Fruit fly (Drosophila melanogaster) whole organism, pupa: ENCODE measurements around the gene CG14232.

Source experiments
- CG10348 ChIP-seq: fragments of 200-800 bp; sonication (Bioruptor generic); IDR thresholded peaks from 2 replicates; pipeline ENCODE4 v1.3.6; 2022; ENCODE audit warnings: missing biosample characterization, missing genetic modification characterization
- CG12605 ChIP-seq: fragments of 200-800 bp; sonication (Bioruptor generic); IDR thresholded peaks from 2 replicates; pipeline ENCODE4 v1.3.6; 2022; ENCODE audit warnings: missing biosample characterization, missing genetic modification characterization
- CG13204 ChIP-seq: fragments of 200-800 bp; sonication (Bioruptor generic); optimal IDR thresholded peaks from 2 replicates; lab custom pipeline; 2018; ENCODE audit warnings: missing biosample characterization, mild to moderate bottlenecking, missing genetic modification characterization, moderate library complexity
- CG14655 ChIP-seq: fragments of 200-800 bp; sonication (Bioruptor generic); optimal IDR thresholded peaks from 3 replicates; lab custom pipeline; 2017; ENCODE audit warnings: mild to moderate bottlenecking, missing biosample characterization, missing genetic modification reagents, missing genetic modification characterization
- CG15710 ChIP-seq: fragments of 200-800 bp; sonication (Bioruptor generic); optimal IDR thresholded peaks from 2 replicates; lab custom pipeline; 2018; ENCODE audit warnings: missing biosample characterization, mild to moderate bottlenecking, missing genetic modification characterization, moderate library complexity
- CG17806 ChIP-seq: fragments of 200-800 bp; sonication (Bioruptor generic); optimal IDR thresholded peaks from 2 replicates; lab custom pipeline; 2018; ENCODE audit warnings: missing biosample characterization, mild to moderate bottlenecking, missing genetic modification characterization, moderate library complexity
- CG34367 ChIP-seq: fragments of 200-800 bp; sonication (Bioruptor generic); optimal IDR thresholded peaks from 2 replicates; lab custom pipeline; 2018; ENCODE audit warnings: missing biosample characterization, mild to moderate bottlenecking, missing genetic modification characterization
- CG4496 ChIP-seq: fragments of 200-800 bp; sonication (Bioruptor generic); IDR thresholded peaks from 3 replicates; pipeline ENCODE4 v1.3.6; 2022; ENCODE audit warnings: missing biosample characterization, missing genetic modification characterization
- CG8159 ChIP-seq: fragments of 200-800 bp; sonication (Bioruptor generic); optimal IDR thresholded peaks from 3 replicates; lab custom pipeline; 2018; ENCODE audit warnings: missing biosample characterization, mild to moderate bottlenecking, missing genetic modification characterization, moderate library complexity
- CG9948 ChIP-seq: fragments of 200-800 bp; sonication (Bioruptor generic); optimal IDR thresholded peaks from 2 replicates; lab custom pipeline; 2018; ENCODE audit warnings: missing biosample characterization, mild to moderate bottlenecking, missing genetic modification characterization, moderate library complexity
- D1 ChIP-seq: fragments of 200-800 bp; sonication (Bioruptor generic); optimal IDR thresholded peaks from 2 replicates; lab custom pipeline; 2018; ENCODE audit warnings: missing biosample characterization, mild to moderate bottlenecking, missing genetic modification characterization, moderate library complexity
- EcR ChIP-seq: fragments of 200-800 bp; sonication (Bioruptor generic); optimal IDR thresholded peaks from 3 replicates; lab custom pipeline; 2019; ENCODE audit warnings: missing biosample characterization, missing genetic modification characterization, mild to moderate bottlenecking, moderate library complexity, missing genetic modification reagents
- Ets98B ChIP-seq: fragments of 200-800 bp; sonication (Bioruptor generic); IDR thresholded peaks from 2 replicates; pipeline ENCODE4 v1.3.6; 2022; ENCODE audit warnings: missing biosample characterization, missing genetic modification characterization
- Snoo ChIP-seq: fragments of 200-800 bp; sonication (Bioruptor generic); optimal IDR thresholded peaks from 3 replicates; lab custom pipeline; 2017; ENCODE audit warnings: missing biosample characterization, mild to moderate bottlenecking, missing genetic modification characterization, inconsistent platforms
- fd96Ca ChIP-seq: fragments of 200-800 bp; sonication (Bioruptor generic); IDR thresholded peaks from 3 replicates; pipeline ENCODE4 v1.3.6; 2022; ENCODE audit warnings: missing biosample characterization, missing genetic modification characterization
- gl ChIP-seq: fragments of 200-800 bp; sonication (Bioruptor generic); optimal IDR thresholded peaks from 2 replicates; lab custom pipeline; 2018; ENCODE audit warnings: missing biosample characterization, mild to moderate bottlenecking, missing genetic modification characterization
- rn ChIP-seq: fragments of 200-800 bp; sonication (Bioruptor generic); IDR thresholded peaks from 2 replicates; pipeline ENCODE4 v1.3.6; 2022; ENCODE audit warnings: missing biosample characterization, missing genetic modification characterization

CG14232 gene

DNA sequence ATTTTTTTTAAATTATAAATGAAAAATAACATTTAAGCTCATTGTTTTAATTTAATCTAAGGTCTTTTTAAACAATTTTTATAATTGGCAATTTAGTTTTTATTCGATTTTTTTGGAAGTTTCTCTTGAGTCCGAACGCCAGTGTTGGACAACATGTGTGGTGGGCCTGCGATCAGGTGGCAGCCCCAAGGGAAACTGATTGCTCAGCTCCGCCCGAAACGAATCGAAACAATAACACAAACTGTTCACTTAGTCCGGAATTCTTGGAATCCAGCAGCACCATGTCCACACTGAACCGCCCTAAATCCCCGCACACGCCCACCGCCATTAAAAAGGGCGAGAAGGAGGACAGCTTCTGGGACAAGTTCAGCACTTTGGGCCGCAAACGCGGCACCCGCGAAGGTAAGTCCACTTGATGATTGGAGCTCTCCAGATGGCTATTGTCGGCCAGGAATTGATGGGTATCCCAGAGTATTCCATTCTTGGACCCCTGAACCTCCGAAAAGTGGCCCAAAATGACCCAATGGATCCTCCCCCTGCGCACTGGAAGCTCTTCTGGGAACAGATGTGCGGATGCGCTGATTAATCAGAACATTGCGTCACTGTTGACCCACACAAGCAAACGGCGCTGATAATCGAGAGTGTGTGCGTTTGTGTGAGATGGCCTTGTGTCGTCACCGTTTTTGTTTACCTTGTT lies 42.0 kb upstream of the CG14232 start, which contains the start of gene parvin:
Gene parvin (plus strand): TSS at position 134 of the 697 bp plus-strand sequence.
- TF ChIP-seq CG9948 (tag; lab: Kevin White, UChicago) = no peak
- no peak for TF ChIP-seq D1 (tag; lab: Kevin White, UChicago)
- no peak for TF ChIP-seq CG8159
- no peak for TF ChIP-seq CG15710
- TF ChIP-seq Snoo = no peak
- no peak for TF ChIP-seq Ets98B
- TF ChIP-seq CG10348 = no peak
- TF ChIP-seq CG13204 (GFP tag; lab: Kevin White, UChicago) = no peak

DNA sequence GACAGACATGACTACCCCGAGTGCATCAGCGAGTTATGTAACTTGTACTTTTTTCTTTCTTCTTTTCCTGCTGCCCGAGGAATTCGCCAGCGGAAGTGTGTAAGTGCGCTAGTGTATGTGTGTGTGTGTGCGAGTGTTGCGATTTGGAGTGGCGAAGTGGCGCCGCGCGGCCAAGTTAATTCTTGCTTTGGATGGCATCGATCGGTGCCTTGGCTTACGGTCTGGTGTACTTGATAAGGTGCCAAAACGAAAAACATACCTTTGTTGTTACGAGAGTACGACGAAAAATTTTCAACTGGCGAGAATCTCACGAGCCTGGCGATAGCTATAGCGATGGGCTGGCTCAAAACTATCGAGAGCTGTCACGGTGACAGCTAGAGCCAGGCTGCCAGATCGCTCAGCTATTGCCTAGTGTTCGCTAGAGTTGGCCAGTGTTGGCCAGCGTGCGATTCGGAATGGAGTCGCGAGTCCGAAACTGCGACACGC lies 40.0 kb upstream of the CG14232 start, which contains the start of the genes CG18809, COX6B, CG33932 and Rpp20:
Gene CG18809 (minus strand): TSS at position 333 of the 486 bp plus-strand sequence.
Gene COX6B (minus strand): TSS at position 333 of the 486 bp plus-strand sequence.
Gene CG33932 (plus strand): TSS at position 429 of the 486 bp plus-strand sequence.
Gene Rpp20 (plus strand): TSS at position 429 of the 486 bp plus-strand sequence.
- TF ChIP-seq CG4496 (GFP tag; lab: Robert Waterston, UW) (peak; percentile 21; the same call in 1 of the 3 replicates), Snoo (peak; percentile 37), CG13204 (GFP tag; lab: Kevin White, UChicago) (no peak), fd96Ca (GFP tag; lab: Robert Waterston, UW) (peak; percentile 68), gl (tag; lab: Kevin White, UChicago) (peak; percentile 7), CG10348 (no peak), EcR (GFP tag; lab: Kevin White, UChicago) (peak; percentile 22), CG17806 (tag; lab: Kevin White, UChicago) (peak; percentile 11), CG12605 (GFP tag; lab: Robert Waterston, UW) (peak; percentile 38; the same call in 1 of the 2 replicates), CG14655 (GFP tag; lab: Kevin White, UChicago) (no peak), Ets98B (peak; percentile 46; the same call in 1 of the 2 replicates), CG34367 (no peak), CG15710 (peak; percentile 25), CG8159 (peak; percentile 25)
- TF ChIP-seq, all 21 proteins: peak for 10

DNA sequence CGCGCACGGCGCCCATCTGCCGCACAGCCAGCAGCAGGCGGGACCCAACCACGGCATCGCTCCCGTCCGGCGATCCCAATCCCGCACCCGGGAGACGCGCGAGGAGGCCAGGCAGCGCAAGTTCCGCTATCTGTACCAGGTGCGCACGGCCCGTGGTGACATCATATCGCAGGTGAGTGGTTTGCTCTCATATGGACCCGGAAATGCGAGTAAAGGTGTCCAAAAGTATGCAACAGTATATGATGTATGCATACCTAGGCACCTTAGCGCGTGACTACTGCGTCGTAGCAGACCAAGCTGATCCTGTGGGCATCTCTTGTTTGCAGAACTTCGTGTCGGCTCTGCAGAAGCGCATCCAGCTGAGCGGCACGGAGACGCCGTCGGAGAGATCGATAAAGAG lies 33.8 kb upstream of the CG14232 start:
- no peak for TF ChIP-seq rn
- no peak for TF ChIP-seq CG34367
- no peak for TF ChIP-seq CG12605 (GFP tag; lab: Robert Waterston, UW)

DNA sequence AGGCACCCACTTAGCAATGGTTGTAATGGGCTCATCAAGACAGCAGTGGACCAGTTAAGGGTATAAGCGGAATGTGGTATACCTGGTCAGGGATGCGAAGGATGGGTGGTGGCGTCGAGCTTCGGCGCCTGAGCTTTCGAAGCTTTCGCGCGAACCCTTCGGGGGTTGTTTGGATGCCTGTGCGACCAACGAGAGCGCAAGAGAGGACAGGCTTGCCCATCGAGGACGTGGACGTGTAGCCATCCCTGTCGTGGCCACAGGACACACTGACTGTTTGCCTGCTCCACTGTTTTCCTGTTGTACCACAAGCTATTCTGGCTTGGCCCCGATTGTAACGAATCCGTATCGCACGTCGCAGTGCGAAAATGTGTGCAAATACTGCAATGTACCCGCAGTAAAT lies 31.2 kb upstream of the CG14232 start, which contains the start of gene CG14234:
Gene CG14234 (plus strand): TSS at position 301 of the 400 bp plus-strand sequence.
- no peak for TF ChIP-seq CG4496 (GFP tag; lab: Robert Waterston, UW)
- no peak for TF ChIP-seq CG14655 (GFP tag; lab: Kevin White, UChicago)

DNA sequence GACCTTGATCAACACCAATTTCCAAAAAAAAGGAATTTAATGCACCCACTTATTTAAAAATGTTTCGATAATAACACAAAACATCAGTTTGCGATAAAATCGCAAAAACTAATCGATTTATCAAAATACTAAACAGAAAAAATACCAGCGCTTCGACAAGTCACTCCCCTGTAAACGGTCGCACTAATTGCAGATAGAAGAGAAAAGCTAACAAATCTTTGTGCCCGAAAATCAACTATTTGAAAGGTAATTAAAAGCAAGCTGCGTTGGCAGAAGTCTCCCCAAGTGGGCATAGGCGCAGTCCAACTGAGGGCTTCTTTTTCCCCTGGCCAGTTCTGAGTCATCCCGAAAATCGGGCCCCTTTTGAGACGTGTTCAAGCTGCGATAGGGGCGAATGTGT lies 26.8 kb upstream of the CG14232 start, which contains the start of gene AP-1-2beta:
Gene AP-1-2beta (plus strand): TSS at position 161 of the 400 bp plus-strand sequence.
- no peak for TF ChIP-seq CG12605 (GFP tag; lab: Robert Waterston, UW)
- TF ChIP-seq EcR (GFP tag; lab: Kevin White, UChicago) = no peak

DNA sequence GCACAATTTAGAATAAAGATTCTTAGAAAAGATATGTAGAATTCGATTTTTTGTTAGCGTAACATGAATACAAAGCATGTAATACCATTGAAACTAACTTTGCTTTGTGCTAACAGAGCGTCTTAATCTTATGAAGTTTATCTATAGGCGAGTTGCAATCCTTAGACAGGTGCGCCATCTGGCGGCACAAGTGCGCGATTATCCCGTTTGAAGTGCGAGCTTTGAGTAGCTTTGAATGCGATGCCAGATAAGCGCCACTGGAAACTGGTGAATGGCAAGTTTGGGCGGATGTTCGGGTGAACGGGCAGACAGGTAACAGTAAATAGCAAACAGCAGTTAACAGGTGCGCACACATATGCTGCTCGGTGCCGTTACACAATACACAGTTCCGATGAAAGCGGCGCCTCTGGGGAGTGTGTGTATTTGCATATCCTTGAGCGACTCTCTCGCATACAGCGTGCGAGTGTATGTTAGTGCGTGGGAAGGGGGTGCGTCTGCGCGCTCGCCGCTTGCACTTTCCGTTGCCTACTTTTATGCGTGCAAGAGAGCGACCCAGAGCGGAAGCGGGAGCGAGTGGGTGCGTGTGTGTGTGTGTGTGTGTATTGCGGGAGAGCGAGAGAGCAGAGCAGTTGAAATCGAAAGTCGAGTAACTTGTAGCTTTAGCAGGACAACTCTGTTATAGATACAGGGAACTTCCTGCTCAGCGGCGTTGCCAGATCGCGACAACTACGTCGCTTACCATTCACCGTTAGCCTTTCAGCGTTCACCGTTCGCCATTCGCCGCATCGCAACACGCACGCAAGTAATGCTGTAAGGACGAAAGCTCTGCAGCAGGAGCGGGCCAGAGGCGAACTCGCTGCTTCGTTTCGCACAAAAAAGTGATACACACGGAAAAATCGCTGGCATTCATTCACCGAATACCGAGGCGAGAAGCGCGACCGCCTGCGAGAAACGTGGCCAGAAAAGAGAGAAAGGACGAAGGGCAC lies 14.2 kb upstream of the CG14232 start, which contains the start of gene CG12531:
Gene CG12531 (plus strand): TSS at position 936 of the 986 bp plus-strand sequence.
- no peak for TF ChIP-seq Snoo
- TF ChIP-seq CG12605 (GFP tag; lab: Robert Waterston, UW) = 0 out of 2 replicates have a peak, but pooled peaks have one; percentile 27
- TF ChIP-seq CG17806 (tag; lab: Kevin White, UChicago) = no peak

DNA sequence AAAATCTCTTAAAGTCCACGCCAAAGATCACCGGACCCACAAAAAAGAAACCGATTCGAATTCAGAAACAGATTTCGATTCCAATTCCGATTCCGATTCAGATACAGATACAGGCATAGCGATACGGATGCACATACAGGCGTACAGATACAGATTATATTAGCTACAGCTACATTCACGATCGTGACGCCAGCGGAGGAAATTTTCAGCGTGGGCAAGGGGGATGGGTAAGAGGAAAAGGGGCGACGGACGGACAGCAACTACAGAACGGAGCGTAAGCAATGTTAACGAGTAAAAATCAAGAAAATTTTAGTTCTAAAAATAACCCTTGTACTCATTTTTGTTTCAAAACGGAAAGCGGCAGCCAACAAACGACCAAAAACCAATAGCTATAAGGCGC lies 13.0 kb upstream of the CG14232 start:
- TF ChIP-seq EcR (GFP tag; lab: Kevin White, UChicago) = no peak
- no peak for TF ChIP-seq CG14655 (GFP tag; lab: Kevin White, UChicago)
- no peak for TF ChIP-seq CG15710
- TF ChIP-seq CG13204 (GFP tag; lab: Kevin White, UChicago) = no peak
- no peak for TF ChIP-seq CG4496 (GFP tag; lab: Robert Waterston, UW)
